Worm (Caenorhabditis elegans) whole organism, L3 larva: Measurements from ENCODE around the gene C01B10.44.
"Not testable (repeated sequence)": the region's sequence is repeated elsewhere in the genome, so short reads cannot be mapped to it uniquely, and the experiment has no call there.

Source experiments
- R02D3.7 ChIP-seq: fragments of 150-350 bp; optimal IDR thresholded peaks from 2 replicates; lab custom pipeline; 2014; ENCODE audit warnings: missing biosample characterization, missing genetic modification characterization
- ZK546.5 ChIP-seq: sonication (generic microtip); optimal IDR thresholded peaks from 2 replicates; lab custom pipeline; 2017; ENCODE audit warnings: missing biosample characterization, missing genetic modification characterization
- aly-2 ChIP-seq: fragments of 150-350 bp; optimal IDR thresholded peaks from 2 replicates; lab custom pipeline; 2014; ENCODE audit warnings: missing biosample characterization, missing genetic modification characterization
- ceh-16 ChIP-seq: sonication (generic microtip); optimal IDR thresholded peaks from 2 replicates; lab custom pipeline; 2017; ENCODE audit warnings: missing biosample characterization, missing genetic modification characterization
- ceh-28 ChIP-seq: fragments of 150-350 bp; optimal IDR thresholded peaks from 2 replicates; lab custom pipeline; 2014; ENCODE audit warnings: missing biosample characterization, missing genetic modification reagents, missing genetic modification characterization
- ceh-9 ChIP-seq: sonication (generic microtip); optimal IDR thresholded peaks from 2 replicates; lab custom pipeline; 2018; ENCODE audit warnings: missing biosample characterization, missing genetic modification characterization
- daf-12 ChIP-seq: fragments of 150-350 bp; optimal IDR thresholded peaks from 2 replicates; lab custom pipeline; 2014; ENCODE audit warnings: missing biosample characterization, missing genetic modification reagents, missing genetic modification characterization
- egl-27 ChIP-seq: sonication (generic microtip); optimal IDR thresholded peaks from 4 replicates; lab custom pipeline; 2017; ENCODE audit warnings: missing biosample characterization, missing genetic modification reagents, missing genetic modification characterization
- egl-5 ChIP-seq: fragments of 150-350 bp; optimal IDR thresholded peaks from 2 replicates; lab custom pipeline; 2017; ENCODE audit warnings: missing biosample characterization, missing genetic modification reagents, missing genetic modification characterization, inconsistent platforms
- elt-1 ChIP-seq: fragments of 150-350 bp; optimal IDR thresholded peaks from 2 replicates; lab custom pipeline; 2014; ENCODE audit warnings: missing biosample characterization, missing genetic modification characterization
- elt-2 ChIP-seq: sonication (generic microtip); optimal IDR thresholded peaks from 2 replicates; lab custom pipeline; 2016; ENCODE audit warnings: missing genetic modification reagents, mild to moderate bottlenecking, missing genetic modification characterization, missing compliant biosample characterization
- elt-3 ChIP-seq, 3 experiments: fragments of 150-350 bp in 1 of 3; sonication (generic microtip) in 2 of 3; optimal IDR thresholded peaks; 2 replicates in 2 of 3; 4 replicates in 1 of 3; lab custom pipeline; 2014 to 2017; ENCODE audit warnings: missing biosample characterization in 3 of 3, missing genetic modification characterization in 3 of 3
- hmg-11 ChIP-seq: sonication (generic microtip); optimal IDR thresholded peaks from 2 replicates; lab custom pipeline; 2016; ENCODE audit warnings: missing genetic modification characterization, missing compliant biosample characterization
- jun-1 ChIP-seq: fragments of 150-350 bp; optimal IDR thresholded peaks from 2 replicates; lab custom pipeline; 2014; ENCODE audit warnings: missing biosample characterization, missing genetic modification reagents, missing genetic modification characterization
- lin-39 ChIP-seq: fragments of 150-350 bp; optimal IDR thresholded peaks from 2 replicates; lab custom pipeline; 2018; ENCODE audit warnings: missing biosample characterization, missing genetic modification reagents, missing genetic modification characterization
- lsy-12 ChIP-seq: sonication (generic microtip); optimal IDR thresholded peaks from 2 replicates; lab custom pipeline; 2016; ENCODE audit warnings: mild to moderate bottlenecking, missing genetic modification characterization, missing compliant biosample characterization
- mdl-1 ChIP-seq: fragments of 150-350 bp; optimal IDR thresholded peaks from 2 replicates; lab custom pipeline; 2014; ENCODE audit warnings: missing biosample characterization, missing genetic modification characterization
- mml-1 ChIP-seq: fragments of 150-350 bp; sonication (generic microtip); optimal IDR thresholded peaks from 3 replicates; lab custom pipeline; 2014; ENCODE audit warnings: missing biosample characterization, missing genetic modification characterization
- nfya-1 ChIP-seq: sonication (generic microtip); optimal IDR thresholded peaks from 2 replicates; lab custom pipeline; 2017; ENCODE audit warnings: missing genetic modification characterization, mild to moderate bottlenecking, missing compliant biosample characterization, antibody characterized with exemption, moderate library complexity; ENCODE audit not compliant: insufficient read depth
- nhr-11 ChIP-seq: fragments of 150-350 bp; optimal IDR thresholded peaks from 2 replicates; lab custom pipeline; 2014; ENCODE audit warnings: missing biosample characterization, missing genetic modification characterization
- nhr-12 ChIP-seq: fragments of 150-350 bp; optimal IDR thresholded peaks from 2 replicates; lab custom pipeline; 2014; ENCODE audit warnings: missing biosample characterization, missing genetic modification characterization
- nhr-237 ChIP-seq: fragments of 150-350 bp; optimal IDR thresholded peaks from 2 replicates; lab custom pipeline; 2014; ENCODE audit warnings: missing biosample characterization, missing genetic modification characterization
- nhr-67 ChIP-seq: fragments of 150-350 bp; optimal IDR thresholded peaks from 2 replicates; lab custom pipeline; 2014; ENCODE audit warnings: missing biosample characterization, missing genetic modification characterization
- nhr-77 ChIP-seq: fragments of 150-350 bp; optimal IDR thresholded peaks from 2 replicates; lab custom pipeline; 2014; ENCODE audit warnings: missing biosample characterization, missing genetic modification characterization
- pqm-1 ChIP-seq: fragments of 150-350 bp; optimal IDR thresholded peaks from 2 replicates; lab custom pipeline; 2017; ENCODE audit warnings: missing biosample characterization, missing genetic modification characterization, inconsistent platforms
- sea-2 ChIP-seq: fragments of 150-350 bp; sonication (generic microtip); optimal IDR thresholded peaks from 4 replicates; lab custom pipeline; 2014; ENCODE audit warnings: missing biosample characterization, missing genetic modification reagents, missing genetic modification characterization
- unc-62 ChIP-seq: fragments of 150-350 bp; sonication (generic microtip); optimal IDR thresholded peaks from 4 replicates; lab custom pipeline; 2014; ENCODE audit warnings: missing biosample characterization, missing genetic modification reagents, missing genetic modification characterization
- zag-1 ChIP-seq: fragments of 150-350 bp; optimal IDR thresholded peaks from 2 replicates; lab custom pipeline; 2014; ENCODE audit warnings: missing biosample characterization, missing genetic modification characterization
- ztf-4 ChIP-seq: fragments of 150-350 bp; optimal IDR thresholded peaks from 2 replicates; lab custom pipeline; 2014; ENCODE audit warnings: missing biosample characterization, missing genetic modification characterization

Gene C01B10.44

ce11 chrIV:6585397-6585921, 38.0 kb upstream of the C01B10.44 start, which contains the start of the genes F38A5.2 and dnj-11 (continued):
- TF ChIP-seq R02D3.7 (tag; lab: Kevin White, UChicago), result peak; percentile 68
- no peak for TF ChIP-seq elt-1 (tag; lab: Kevin White, UChicago)
- no peak for TF ChIP-seq zag-1
- TF ChIP-seq aly-2 (tag; lab: Kevin White, UChicago), result no peak
- no peak for TF ChIP-seq nhr-12
- peak; percentile 18 for TF ChIP-seq ceh-28 (tag; lab: Kevin White, UChicago)
- TF ChIP-seq lin-39 (tag; lab: Kevin White, UChicago), result peak; percentile 64
- TF ChIP-seq hmg-11, result peak; percentile 76
- TF ChIP-seq mml-1 (tag; lab: Kevin White, UChicago), result no peak
- TF ChIP-seq ztf-4 (tag; lab: Kevin White, UChicago), result no peak
- TF ChIP-seq nhr-77, result no peak
- no peak for TF ChIP-seq elt-3 (tag; optimal IDR thresholded peaks at IDR 0.05; lab: Kevin White, UChicago)
- TF ChIP-seq egl-27 (tag; lab: Kevin White, UChicago), result no peak
- TF ChIP-seq nhr-237 (tag; lab: Kevin White, UChicago), result no peak
- no peak for TF ChIP-seq sea-2
- TF ChIP-seq lsy-12 (tag; lab: Kevin White, UChicago), result peak; percentile 27

- TF ChIP-seq jun-1 (tag; lab: Kevin White, UChicago), result no peak
- no peak for TF ChIP-seq nhr-11 (tag; lab: Kevin White, UChicago)
- no peak for TF ChIP-seq elt-3 (tag; optimal IDR thresholded peaks at IDR 0.05; lab: Kevin White, UChicago)
- TF ChIP-seq daf-12 (tag; lab: Kevin White, UChicago), result no peak
- no peak for TF ChIP-seq lsy-12 (tag; lab: Kevin White, UChicago)
- TF ChIP-seq, all 47 proteins: peak for 0
These were observed 35.3 kb upstream of the C01B10.44 start for ce11 chrIV:6588080-6588613.

- TF ChIP-seq ceh-16 (no peak), elt-2 (peak; percentile 72), pqm-1 (tag; lab: Kevin White, UChicago) (peak; percentile 69)
These were observed 33.5 kb upstream of the C01B10.44 start, which contains the start of the genes lec-11 and irld-7 for ce11 chrIV:6590029-6590428. lec-11 (minus strand) TSS chrIV:6590154. irld-7 (plus strand) TSS chrIV:6590360.

ce11 chrIV:6591010-6591746, 32.3 kb upstream of the C01B10.44 start, which contains the start of the genes nspb-1 and nspb-2:
nspb-1 (minus strand) TSS chrIV:6591110.
nspb-2 (plus strand) TSS chrIV:6591696.
- TF ChIP-seq egl-5; ZK546.5 (tag; lab: Kevin White, UChicago); lin-39 (tag; lab: Kevin White, UChicago): not testable (repeated sequence)

- not testable (repeated sequence) for TF ChIP-seq mdl-1, lsy-12, egl-27 (tag; lab: Kevin White, UChicago)
These were observed 28.6 kb upstream of the C01B10.44 start, which contains the start of gene nspb-3 for ce11 chrIV:6594871-6595270. nspb-3 (minus strand) TSS chrIV:6594971.

- TF ChIP-seq elt-2, result no peak
- no peak for TF ChIP-seq mml-1 (tag; lab: Kevin White, UChicago)
- no peak for TF ChIP-seq ZK546.5 (tag; lab: Kevin White, UChicago)
- no peak for TF ChIP-seq nfya-1 (tag; lab: Kevin White, UChicago)
- TF ChIP-seq nhr-67, result no peak
- no peak for TF ChIP-seq aly-2 (tag; lab: Kevin White, UChicago)
- TF ChIP-seq ceh-9 (tag; lab: Kevin White, UChicago), result no peak
- TF ChIP-seq nhr-237 (tag; lab: Kevin White, UChicago), result no peak
- no peak for TF ChIP-seq unc-62
- TF ChIP-seq pqm-1 (tag; lab: Kevin White, UChicago), result no peak
These were observed 27.6 kb upstream of the C01B10.44 start, which contains the start of gene F38A5.22 for ce11 chrIV:6595912-6596311. F38A5.22 (minus strand) TSS chrIV:6595940.
